Fruit fly (Drosophila melanogaster): Measurements from ENCODE around the gene CG14683.
A peak's percentile ranks its signal among the peaks of the same experiment; 100 is the strongest.

CG14683 gene

DNA sequence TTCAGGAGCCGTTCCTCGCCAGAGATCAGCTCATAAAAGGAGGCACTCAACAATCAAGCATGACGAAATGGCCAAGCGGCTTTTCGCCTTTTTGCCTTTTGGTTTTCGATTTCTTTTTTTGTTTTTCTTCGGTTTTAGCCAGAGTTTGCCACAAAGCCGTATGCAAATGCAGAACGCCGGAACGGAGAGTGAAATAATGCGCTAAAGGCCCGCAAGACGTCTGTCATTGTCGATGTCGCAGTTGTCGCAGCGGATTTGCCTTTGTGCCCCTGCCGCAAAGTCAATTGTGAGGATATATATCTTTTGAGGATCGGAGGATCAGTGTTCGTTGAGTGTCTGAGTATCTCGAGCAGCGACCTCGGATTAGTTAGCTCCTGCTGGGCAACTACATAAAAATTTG lies 28.5 kb upstream of the CG14683 start:
- TF ChIP-seq CG14655 (GFP tag; optimal IDR thresholded peaks at IDR 0.05) (no peak), rn (GFP tag; IDR thresholded peaks at IDR 0.05) (no peak), Pif1A (GFP tag; optimal IDR thresholded peaks at IDR 0.05) (no peak), Snoo (tag; optimal IDR thresholded peaks at IDR 0.05) (no peak), CG34367 (tag; optimal IDR thresholded peaks at IDR 0.05) (no peak), CG10348 (GFP tag; IDR thresholded peaks at IDR 0.05) (no peak), gl (tag; optimal IDR thresholded peaks at IDR 0.05) (no peak), Pif1B (GFP tag; optimal IDR thresholded peaks at IDR 0.05) (no peak), CG4496 (GFP tag; IDR thresholded peaks at IDR 0.05) (no peak), CG17806 (tag; optimal IDR thresholded peaks at IDR 0.05) (no peak), EcR (GFP tag; optimal IDR thresholded peaks at IDR 0.05) (no peak), CG8301 (tag; optimal IDR thresholded peaks at IDR 0.05) (no peak)

DNA sequence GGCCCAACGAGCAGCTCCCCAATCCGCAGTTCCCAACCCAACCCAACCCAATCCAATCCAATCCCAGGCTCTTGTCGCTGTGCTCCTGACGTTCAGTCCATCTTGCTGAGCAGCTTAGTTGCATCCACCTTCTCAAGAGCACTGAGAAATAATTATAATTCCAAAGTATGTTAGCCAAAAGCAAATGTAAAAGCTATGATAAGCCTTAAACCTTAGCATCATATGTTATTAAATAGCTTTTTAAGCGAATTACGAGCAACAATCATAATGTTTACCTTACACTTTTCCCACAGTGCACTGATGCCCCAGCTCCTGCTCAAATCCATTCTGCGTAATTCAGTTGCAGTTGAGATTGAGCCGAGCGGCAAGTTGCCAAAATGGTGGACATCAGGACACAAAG lies 26.5 kb upstream of the CG14683 start:
- TF ChIP-seq CG8159 (tag; optimal IDR thresholded peaks at IDR 0.05) = peak; percentile 5
- TF ChIP-seq CG8301 (tag; optimal IDR thresholded peaks at IDR 0.05) = no peak
- TF ChIP-seq CG15710 (tag; optimal IDR thresholded peaks at IDR 0.05) = peak; percentile 3
- TF ChIP-seq CG17806 (tag; optimal IDR thresholded peaks at IDR 0.05) = peak; percentile 37
- no peak for TF ChIP-seq Pif1A (GFP tag; optimal IDR thresholded peaks at IDR 0.05)
- TF ChIP-seq Pif1B (GFP tag; optimal IDR thresholded peaks at IDR 0.05) = no peak
- TF ChIP-seq gl (tag; optimal IDR thresholded peaks at IDR 0.05) = no peak
- TF ChIP-seq EcR (GFP tag; optimal IDR thresholded peaks at IDR 0.05) = no peak
- no peak for TF ChIP-seq CG12605 (GFP tag; IDR thresholded peaks at IDR 0.05)
- no peak for TF ChIP-seq Snoo (tag; optimal IDR thresholded peaks at IDR 0.05)
- no peak for TF ChIP-seq CG34367 (tag; optimal IDR thresholded peaks at IDR 0.05)
- TF ChIP-seq fd96Ca (GFP tag; IDR thresholded peaks at IDR 0.05) = no peak
- no peak for TF ChIP-seq Ets98B (GFP tag; IDR thresholded peaks at IDR 0.05)
- no peak for TF ChIP-seq CG32121 (GFP tag; IDR thresholded peaks at IDR 0.05)
- no peak for TF ChIP-seq D1 (tag; optimal IDR thresholded peaks at IDR 0.05)
- peak; percentile 20 for TF ChIP-seq CG14655 (GFP tag; optimal IDR thresholded peaks at IDR 0.05)
- TF ChIP-seq CG13204 (GFP tag; optimal IDR thresholded peaks at IDR 0.05) = no peak
- TF ChIP-seq rn (GFP tag; IDR thresholded peaks at IDR 0.05) = no peak
- peak; percentile 5 for TF ChIP-seq CG9948 (tag; optimal IDR thresholded peaks at IDR 0.05)
- no peak for TF ChIP-seq CG10348 (GFP tag; IDR thresholded peaks at IDR 0.05)
- TF ChIP-seq CG4496 (GFP tag; IDR thresholded peaks at IDR 0.05) = no peak

DNA sequence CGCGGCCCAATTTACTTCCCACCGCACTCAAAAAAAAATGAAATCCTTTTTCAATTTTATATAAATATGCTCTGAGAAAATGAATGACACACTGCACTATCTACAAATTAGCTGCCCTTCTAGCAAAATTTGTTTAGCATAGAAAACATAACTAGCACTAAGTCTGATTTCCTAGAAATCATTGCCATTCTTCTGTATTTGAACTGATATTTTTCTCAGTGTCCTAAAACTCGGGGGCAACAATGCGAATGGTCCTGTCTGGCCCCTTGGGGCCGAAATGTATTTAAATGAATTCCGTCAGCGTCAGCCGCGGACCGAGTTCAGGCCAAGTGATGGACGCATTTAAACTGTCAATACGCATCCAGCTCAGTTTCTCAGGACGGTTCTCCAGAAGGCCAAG lies 23.8 kb upstream of the CG14683 start:
- TF ChIP-seq CG34367 (tag; optimal IDR thresholded peaks at IDR 0.05) (no peak), Snoo (tag; optimal IDR thresholded peaks at IDR 0.05) (no peak), CG17806 (tag; optimal IDR thresholded peaks at IDR 0.05) (no peak), CG12605 (GFP tag; IDR thresholded peaks at IDR 0.05) (no peak), CG13204 (GFP tag; optimal IDR thresholded peaks at IDR 0.05) (no peak), CG14655 (GFP tag; optimal IDR thresholded peaks at IDR 0.05) (no peak), Pif1B (GFP tag; optimal IDR thresholded peaks at IDR 0.05) (no peak), EcR (GFP tag; optimal IDR thresholded peaks at IDR 0.05) (no peak), CG4496 (GFP tag; IDR thresholded peaks at IDR 0.05) (no peak), CG9948 (tag; optimal IDR thresholded peaks at IDR 0.05) (no peak), CG10348 (GFP tag; IDR thresholded peaks at IDR 0.05) (no peak), Pif1A (GFP tag; optimal IDR thresholded peaks at IDR 0.05) (no peak), CG8159 (tag; optimal IDR thresholded peaks at IDR 0.05) (no peak), CG8301 (tag; optimal IDR thresholded peaks at IDR 0.05) (no peak), D1 (tag; optimal IDR thresholded peaks at IDR 0.05) (no peak), CG15710 (tag; optimal IDR thresholded peaks at IDR 0.05) (no peak), fd96Ca (GFP tag; IDR thresholded peaks at IDR 0.05) (no peak), gl (tag; optimal IDR thresholded peaks at IDR 0.05) (no peak), Ets98B (GFP tag; IDR thresholded peaks at IDR 0.05) (no peak), rn (GFP tag; IDR thresholded peaks at IDR 0.05) (no peak)

DNA sequence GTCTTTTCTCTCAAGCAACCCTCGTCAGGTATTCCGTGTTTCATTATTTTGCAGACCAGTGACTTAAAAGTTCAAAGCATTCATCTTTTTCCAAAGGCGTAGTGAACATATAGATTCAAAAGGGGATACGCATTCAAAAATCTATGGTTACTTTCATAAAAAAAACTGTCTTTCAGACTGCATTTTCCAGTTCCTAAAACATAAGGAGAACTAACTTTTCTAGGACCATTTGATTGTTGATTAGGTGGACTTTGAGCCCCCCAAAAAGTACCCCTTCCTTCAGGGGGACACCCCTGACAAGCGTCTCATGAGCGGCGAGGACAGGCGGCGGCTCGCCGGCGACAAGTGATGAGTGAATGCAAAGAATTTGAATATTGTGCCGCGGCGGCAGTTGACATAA lies 22.9 kb upstream of the CG14683 start:
- no peak for TF ChIP-seq CG8301 (tag; optimal IDR thresholded peaks at IDR 0.05)
- peak; percentile 19 for TF ChIP-seq CG8159 (tag; optimal IDR thresholded peaks at IDR 0.05)
- TF ChIP-seq CG15710 (tag; optimal IDR thresholded peaks at IDR 0.05) = peak; percentile 23
- TF ChIP-seq CG9948 (tag; optimal IDR thresholded peaks at IDR 0.05) = peak; percentile 14
- TF ChIP-seq Pif1B (GFP tag; optimal IDR thresholded peaks at IDR 0.05) = no peak

DNA sequence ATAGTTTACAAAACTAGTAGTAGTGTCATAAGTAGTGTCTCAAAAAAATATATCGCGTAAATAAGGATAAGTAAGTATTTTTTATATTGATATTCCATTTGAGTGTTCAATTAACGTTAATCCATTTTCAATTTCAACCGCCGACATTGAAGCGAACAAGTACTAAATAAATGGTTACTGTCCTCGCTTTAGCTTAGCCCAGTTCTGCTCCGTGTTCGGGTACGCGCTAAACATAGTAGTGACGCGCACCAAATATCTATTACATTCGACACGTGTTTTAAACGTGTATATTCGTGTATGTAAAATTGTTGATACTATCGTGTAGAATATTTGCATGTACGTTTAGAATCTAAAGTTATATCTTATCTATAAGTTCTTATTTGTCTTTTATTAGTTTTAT lies 21.3 kb upstream of the CG14683 start:
- TF ChIP-seq Pif1A (GFP tag; optimal IDR thresholded peaks at IDR 0.05) (no peak), Pif1B (GFP tag; optimal IDR thresholded peaks at IDR 0.05) (no peak), Ets98B (GFP tag; IDR thresholded peaks at IDR 0.05) (no peak), D1 (tag; optimal IDR thresholded peaks at IDR 0.05) (no peak), CG4496 (GFP tag; IDR thresholded peaks at IDR 0.05) (no peak), CG8301 (tag; optimal IDR thresholded peaks at IDR 0.05) (no peak), fd96Ca (GFP tag; IDR thresholded peaks at IDR 0.05) (no peak)

DNA sequence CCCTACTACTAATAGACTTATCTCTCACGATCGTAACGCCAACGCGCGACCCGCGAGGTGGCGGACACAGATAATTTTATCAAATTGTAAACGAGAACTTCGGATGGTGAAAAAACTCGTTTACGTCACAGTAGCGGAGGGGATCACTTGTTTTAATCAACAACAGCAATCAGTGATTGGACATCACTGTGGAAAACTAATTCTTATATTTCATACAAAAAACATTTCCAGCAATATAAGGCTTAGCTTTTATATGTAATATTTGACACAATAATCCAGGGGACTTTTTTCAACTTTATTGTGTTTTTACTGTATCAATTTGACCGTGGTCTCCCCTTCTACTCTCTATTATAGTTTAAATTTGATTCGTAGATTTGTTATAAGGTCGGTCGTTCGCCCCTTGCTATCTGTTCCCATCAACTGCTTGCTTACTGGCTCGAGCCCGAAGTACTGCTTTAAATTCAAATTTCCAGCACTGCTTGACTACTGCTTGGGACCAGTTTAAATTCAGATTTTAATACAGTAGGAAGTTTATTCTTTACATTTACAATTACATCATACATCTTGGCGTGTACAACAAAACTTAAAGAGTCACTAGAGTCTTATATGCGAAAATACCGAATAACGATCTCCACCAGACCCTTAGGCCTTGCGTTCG lies 19.1 kb upstream of the CG14683 start, which contains the start of gene CG6465:
CG6465 (minus strand) TSS at position 7 of the 658 bp plus-strand sequence.
- peak; percentile 96 for TF ChIP-seq EcR (GFP tag; optimal IDR thresholded peaks at IDR 0.05)
- TF ChIP-seq CG34367 (tag; optimal IDR thresholded peaks at IDR 0.05) = no peak
- peak; percentile 22; the same call in 1 of the 2 replicates for TF ChIP-seq Ets98B (GFP tag; IDR thresholded peaks at IDR 0.05)
- no peak for TF ChIP-seq CG15710 (tag; optimal IDR thresholded peaks at IDR 0.05)
- no peak for TF ChIP-seq CG12605 (GFP tag; IDR thresholded peaks at IDR 0.05)
- no peak for TF ChIP-seq CG4496 (GFP tag; IDR thresholded peaks at IDR 0.05)
